Worm (Caenorhabditis elegans): Measurements from ENCODE around the gene D2089.8.

DNA sequence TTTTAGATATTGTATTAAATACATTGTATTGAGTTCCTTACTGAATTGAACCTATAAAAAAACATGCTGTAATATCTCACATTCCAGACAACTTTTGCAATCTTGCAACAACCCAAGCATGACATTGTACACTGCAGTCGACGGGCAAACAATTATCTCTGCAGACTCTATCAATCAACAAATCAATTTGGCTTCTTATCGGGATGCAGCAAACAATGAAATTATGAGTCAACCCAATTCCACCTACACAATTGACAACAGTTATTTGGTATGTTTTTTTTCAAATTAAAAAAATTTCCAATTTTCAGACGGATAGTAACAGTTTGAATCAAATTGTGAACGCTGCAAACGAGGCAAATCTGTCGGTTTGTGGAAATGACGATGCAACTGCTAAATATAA is 31.6 kb downstream of the D2089.8 start:
- TF ChIP-seq ama-1 (optimal IDR thresholded peaks at IDR 0.05) (no peak), hmg-4 (GFP tag; optimal IDR thresholded peaks at IDR 0.05) (no peak)

Measured in whole organism, early embryonic.